Worm (Caenorhabditis elegans): ENCODE data around the gene pals-40.
"Not testable (repeated sequence)": the region's sequence is repeated elsewhere in the genome, so short reads cannot be mapped to it uniquely, and the experiment has no call there.

pals-40 gene

ce11 chrIII:1374355-1374807, 3.4 kb downstream of the pals-40 start, which contains the start of gene Y82E9BR.20:
Y82E9BR.20 (plus strand) TSS chrIII:1374405.
- no peak for TF ChIP-seq him-1 (tag; optimal IDR thresholded peaks at IDR 0.05)
- TF ChIP-seq dao-5 (tag; optimal IDR thresholded peaks at IDR 0.05), result no peak
- TF ChIP-seq W03F9.2 (tag; optimal IDR thresholded peaks at IDR 0.05), result no peak

ce11 chrIII:1372563-1372962, 5.2 kb downstream of the pals-40 start:
- TF ChIP-seq dao-5 (tag; optimal IDR thresholded peaks at IDR 0.05) (no peak), W03F9.2 (tag; optimal IDR thresholded peaks at IDR 0.05) (no peak), him-1 (tag; optimal IDR thresholded peaks at IDR 0.05) (no peak)

- no peak for TF ChIP-seq him-1 (tag; optimal IDR thresholded peaks at IDR 0.05)
- no peak for TF ChIP-seq W03F9.2 (tag; optimal IDR thresholded peaks at IDR 0.05)
- no peak for TF ChIP-seq dao-5 (tag; optimal IDR thresholded peaks at IDR 0.05)
Observed at ce11 chrIII:1359669-1360068, 18.1 kb downstream of the pals-40 start, which contains the start of gene Y82E9BR.9. Y82E9BR.9 (minus strand) TSS chrIII:1359769.

ce11 chrIII:1357973-1358372, 19.8 kb downstream of the pals-40 start, which contains the start of gene Y82E9BR.8:
Y82E9BR.8 (minus strand) TSS chrIII:1358073.
- not testable (repeated sequence) for TF ChIP-seq W03F9.2, dao-5, him-1 (tag; optimal IDR thresholded peaks at IDR 0.05)

ce11 chrIII:1355320-1355719, 22.5 kb downstream of the pals-40 start, which contains the start of gene Y82E9BL.1:
Y82E9BL.1 (minus strand) TSS chrIII:1355420.
- TF ChIP-seq W03F9.2 (tag; optimal IDR thresholded peaks at IDR 0.05) (no peak), dao-5 (tag; optimal IDR thresholded peaks at IDR 0.05) (no peak), him-1 (tag; optimal IDR thresholded peaks at IDR 0.05) (no peak)

- TF ChIP-seq W03F9.2 (tag; optimal IDR thresholded peaks at IDR 0.05), result no peak
- no peak for TF ChIP-seq dao-5 (tag; optimal IDR thresholded peaks at IDR 0.05)
- no peak for TF ChIP-seq him-1 (tag; optimal IDR thresholded peaks at IDR 0.05)
Observed at ce11 chrIII:1354523-1354922, 23.3 kb downstream of the pals-40 start.

ce11 chrIII:1350745-1351144, 27.1 kb downstream of the pals-40 start, which contains the start of gene Y82E9BL.3:
Y82E9BL.3 (minus strand) TSS chrIII:1350845.
- TF ChIP-seq W03F9.2 (tag; optimal IDR thresholded peaks at IDR 0.05), result no peak
- no peak for TF ChIP-seq dao-5 (tag; optimal IDR thresholded peaks at IDR 0.05)
- TF ChIP-seq him-1 (tag; optimal IDR thresholded peaks at IDR 0.05), result no peak

- TF ChIP-seq W03F9.2 (tag; optimal IDR thresholded peaks at IDR 0.05), result no peak
- TF ChIP-seq him-1 (tag; optimal IDR thresholded peaks at IDR 0.05), result no peak
- no peak for TF ChIP-seq dao-5 (tag; optimal IDR thresholded peaks at IDR 0.05)
Observed at ce11 chrIII:1349313-1349712, 28.5 kb downstream of the pals-40 start, which contains the start of gene fbxa-25. fbxa-25 (minus strand) TSS chrIII:1349450.

- no peak for TF ChIP-seq him-1 (tag; optimal IDR thresholded peaks at IDR 0.05)
- no peak for TF ChIP-seq dao-5 (tag; optimal IDR thresholded peaks at IDR 0.05)
- no peak for TF ChIP-seq W03F9.2 (tag; optimal IDR thresholded peaks at IDR 0.05)
Observed at ce11 chrIII:1347539-1347938, 30.3 kb downstream of the pals-40 start, which contains the start of gene Y82E9BL.5. Y82E9BL.5 (minus strand) TSS chrIII:1347639.

- no peak for TF ChIP-seq W03F9.2 (tag; optimal IDR thresholded peaks at IDR 0.05)
Observed at ce11 chrIII:1347003-1347402, 30.8 kb downstream of the pals-40 start.

ce11 chrIII:1345694-1346093, 32.1 kb downstream of the pals-40 start, which contains the start of gene Y82E9BL.6:
Y82E9BL.6 (minus strand) TSS chrIII:1345794.
- TF ChIP-seq W03F9.2 (tag; optimal IDR thresholded peaks at IDR 0.05) (no peak), dao-5 (tag; optimal IDR thresholded peaks at IDR 0.05) (no peak), him-1 (tag; optimal IDR thresholded peaks at IDR 0.05) (no peak)

ce11 chrIII:1342919-1343419, 34.8 kb downstream of the pals-40 start, which contains the start of gene fbxa-27:
fbxa-27 (plus strand) TSS chrIII:1342969.
- TF ChIP-seq dao-5 (tag; optimal IDR thresholded peaks at IDR 0.05) (no peak), him-1 (tag; optimal IDR thresholded peaks at IDR 0.05) (no peak), W03F9.2 (tag; optimal IDR thresholded peaks at IDR 0.05) (no peak)

ce11 chrIII:1342488-1342887, 35.3 kb downstream of the pals-40 start, which contains the start of gene fbxa-26:
fbxa-26 (minus strand) TSS chrIII:1342522.
- TF ChIP-seq dao-5 (tag; optimal IDR thresholded peaks at IDR 0.05), result no peak

- TF ChIP-seq dao-5 (tag; optimal IDR thresholded peaks at IDR 0.05) (no peak), him-1 (tag; optimal IDR thresholded peaks at IDR 0.05) (no peak), W03F9.2 (tag; optimal IDR thresholded peaks at IDR 0.05) (no peak)
Observed at ce11 chrIII:1340240-1340639, 37.6 kb downstream of the pals-40 start, which contains the start of gene fbxa-5. fbxa-5 (minus strand) TSS chrIII:1340340.

ce11 chrIII:1331894-1332293, 45.9 kb downstream of the pals-40 start, which contains the start of gene Y82E9BL.19:
Y82E9BL.19 (plus strand) TSS chrIII:1332016.
- TF ChIP-seq dao-5 (tag; optimal IDR thresholded peaks at IDR 0.05), result no peak
- TF ChIP-seq him-1 (tag; optimal IDR thresholded peaks at IDR 0.05), result no peak
- TF ChIP-seq W03F9.2 (tag; optimal IDR thresholded peaks at IDR 0.05), result no peak

Measured in whole organism, L4/young adult.